Fruit fly (Drosophila melanogaster): Measurements from ENCODE around the gene Dhrs4.

The Dhrs4 gene

dm6 chr3L:5128214-5128613 lies 13.2 kb downstream of the Dhrs4 start (continued):
- peak; percentile 58 for TF ChIP-seq Eip75B (GFP tag; optimal IDR thresholded peaks at IDR 0.05)
- no peak for TF ChIP-seq spab (GFP tag; optimal IDR thresholded peaks at IDR 0.05)
- peak; percentile 1 for TF ChIP-seq Sox14 (GFP tag; optimal IDR thresholded peaks at IDR 0.05)
- TF ChIP-seq lz (GFP tag; optimal IDR thresholded peaks at IDR 0.05), result peak; percentile 1
- no peak for TF ChIP-seq CG6854 (GFP tag; optimal IDR thresholded peaks at IDR 0.05)
- peak; percentile 51 for TF ChIP-seq dsx (GFP tag; optimal IDR thresholded peaks at IDR 0.05; ENCODE audit: poor library complexity, severe bottlenecking)
- TF ChIP-seq Eip78C (GFP tag), result peak; percentile 67
- TF ChIP-seq fd59A (GFP tag; optimal IDR thresholded peaks at IDR 0.05), result peak; percentile 40
- TF ChIP-seq Ets21C (GFP tag; optimal IDR thresholded peaks at IDR 0.05), result no peak
- peak; percentile 67 for TF ChIP-seq achi (GFP tag; optimal IDR thresholded peaks at IDR 0.05)
- TF ChIP-seq CG11762 (GFP tag; optimal IDR thresholded peaks at IDR 0.05; ENCODE audit: insufficient read depth), result peak; percentile 20
- TF ChIP-seq Smox (GFP tag; optimal IDR thresholded peaks at IDR 0.05), result no peak
- peak; percentile 26; the same call in 1 of the 2 replicates for TF ChIP-seq Gug (GFP tag; IDR thresholded peaks at IDR 0.05)
- TF ChIP-seq cyc (GFP tag; optimal IDR thresholded peaks at IDR 0.05), result no peak
- TF ChIP-seq fd85E (GFP tag; optimal IDR thresholded peaks at IDR 0.05), result no peak
- TF ChIP-seq Sox15 (GFP tag; optimal IDR thresholded peaks at IDR 0.05), result peak; percentile 2
- no peak for TF ChIP-seq Hr39 (GFP tag; optimal IDR thresholded peaks at IDR 0.05)
- peak in 1 of 2 experiments; percentile 43 for TF ChIP-seq ss (GFP tag; optimal IDR thresholded peaks at IDR 0.05)
- TF ChIP-seq CG9139 (GFP tag; optimal IDR thresholded peaks at IDR 0.05), result no peak
- TF ChIP-seq Hr4 (GFP tag; optimal IDR thresholded peaks at IDR 0.05), result peak; percentile 35
- peak; percentile 31 for TF ChIP-seq CG7368 (GFP tag; optimal IDR thresholded peaks at IDR 0.05)
- peak; percentile 74 for TF ChIP-seq CG8119 (GFP tag; IDR thresholded peaks at IDR 0.05)
- TF ChIP-seq CG6792 (GFP tag; optimal IDR thresholded peaks at IDR 0.05), result peak; percentile 53

dm6 chr3L:5127609-5128008 lies 13.8 kb downstream of the Dhrs4 start:
- TF ChIP-seq CG6808 (GFP tag; optimal IDR thresholded peaks at IDR 0.05) (peak; percentile 25), CG6792 (GFP tag; optimal IDR thresholded peaks at IDR 0.05) (no peak), ss (GFP tag; optimal IDR thresholded peaks at IDR 0.05) (peak in 1 of 2 experiments; percentile 27), CG6163 (GFP tag; IDR thresholded peaks at IDR 0.05) (0 out of 3 replicates have a peak, but pooled peaks have one; percentile 14), svp (GFP tag) (peak; percentile 25), Eip78C (GFP tag) (peak; percentile 44)

- TF ChIP-seq Hr39 (GFP tag; optimal IDR thresholded peaks at IDR 0.05) (no peak), dsx (GFP tag; optimal IDR thresholded peaks at IDR 0.05; ENCODE audit: poor library complexity, severe bottlenecking) (no peak), CG1621 (tag; optimal IDR thresholded peaks at IDR 0.05) (no peak)
Measured at dm6 chr3L:5125202-5125601, 16.2 kb downstream of the Dhrs4 start.

- TF ChIP-seq CG7368 (GFP tag; optimal IDR thresholded peaks at IDR 0.05) (no peak), CG4318 (GFP tag; optimal IDR thresholded peaks at IDR 0.05) (no peak), CG31627 (GFP tag; optimal IDR thresholded peaks at IDR 0.05) (no peak), OdsH (GFP tag; optimal IDR thresholded peaks at IDR 0.05) (no peak), CG6808 (GFP tag; optimal IDR thresholded peaks at IDR 0.05) (no peak), fkh (GFP tag; optimal IDR thresholded peaks at IDR 0.05) (no peak), cyc (GFP tag; optimal IDR thresholded peaks at IDR 0.05) (no peak)
Measured at dm6 chr3L:5102050-5102449, 39.4 kb downstream of the Dhrs4 start.

- TF ChIP-seq achi (GFP tag; optimal IDR thresholded peaks at IDR 0.05), result peak; percentile 31
- TF ChIP-seq CG6792 (GFP tag; optimal IDR thresholded peaks at IDR 0.05), result peak; percentile 2
- TF ChIP-seq topi (GFP tag; optimal IDR thresholded peaks at IDR 0.05), result peak; percentile 20
- no peak for TF ChIP-seq Hr4 (GFP tag; optimal IDR thresholded peaks at IDR 0.05)
- peak in 1 of 2 experiments; percentile 35 for TF ChIP-seq salr (GFP tag; optimal IDR thresholded peaks at IDR 0.05)
- peak in 1 of 2 experiments; percentile 16 for TF ChIP-seq ss (GFP tag; optimal IDR thresholded peaks at IDR 0.05)
- no peak for TF ChIP-seq CG4318 (GFP tag; optimal IDR thresholded peaks at IDR 0.05)
- TF ChIP-seq OdsH (GFP tag; optimal IDR thresholded peaks at IDR 0.05), result peak; percentile 45
- TF ChIP-seq Sox15 (GFP tag; optimal IDR thresholded peaks at IDR 0.05), result no peak
- TF ChIP-seq Gug (GFP tag; IDR thresholded peaks at IDR 0.05), result no peak
- peak; percentile 43 for TF ChIP-seq CG1621 (tag; optimal IDR thresholded peaks at IDR 0.05)
- TF ChIP-seq Eip78C (GFP tag), result peak; percentile 89
- no peak for TF ChIP-seq Ets96B (tag; optimal IDR thresholded peaks at IDR 0.05)
- peak; percentile 53 for TF ChIP-seq CG3919 (GFP tag; optimal IDR thresholded peaks at IDR 0.05)
- TF ChIP-seq CG6163 (GFP tag; IDR thresholded peaks at IDR 0.05), result peak; percentile 75
- TF ChIP-seq net (GFP tag; optimal IDR thresholded peaks at IDR 0.05), result peak; percentile 38
- TF ChIP-seq spab (GFP tag; optimal IDR thresholded peaks at IDR 0.05), result peak; percentile 15
- TF ChIP-seq pdm3 (GFP tag; optimal IDR thresholded peaks at IDR 0.05), result peak; percentile 18
- TF ChIP-seq acj6 (GFP tag; optimal IDR thresholded peaks at IDR 0.05), result peak; percentile 31
- TF ChIP-seq Hr39 (GFP tag; optimal IDR thresholded peaks at IDR 0.05), result no peak
- peak; percentile 58 for TF ChIP-seq CG34406 (GFP tag; optimal IDR thresholded peaks at IDR 0.05)
- TF ChIP-seq Met (GFP tag; optimal IDR thresholded peaks at IDR 0.05), result peak; percentile 33
- peak; percentile 37 for TF ChIP-seq CG8632 (GFP tag; optimal IDR thresholded peaks at IDR 0.05)
- TF ChIP-seq lz (GFP tag; optimal IDR thresholded peaks at IDR 0.05), result no peak
- peak; percentile 14 for TF ChIP-seq Eip75B (GFP tag; optimal IDR thresholded peaks at IDR 0.05)
- peak; percentile 16 for TF ChIP-seq CG9139 (GFP tag; optimal IDR thresholded peaks at IDR 0.05)
- peak; percentile 1 for TF ChIP-seq CG6808 (GFP tag; optimal IDR thresholded peaks at IDR 0.05)
Measured at dm6 chr3L:5096674-5097073, 44.8 kb downstream of the Dhrs4 start.

Measured in whole organism, prepupa.